Worm (Caenorhabditis elegans) whole organism, L4 larva: ENCODE data around the gene spp-21.

Experiments
- egl-27 ChIP-seq: sonication (generic microtip); optimal IDR thresholded peaks from 3 replicates; lab custom pipeline; 2017; ENCODE audit warnings: missing biosample characterization, missing genetic modification reagents, missing genetic modification characterization
- jun-1 ChIP-seq: fragments of 150-350 bp; optimal IDR thresholded peaks from 2 replicates; lab custom pipeline; 2014; ENCODE audit warnings: missing biosample characterization, missing genetic modification reagents, missing genetic modification characterization
- lin-39 ChIP-seq: fragments of 150-350 bp; optimal IDR thresholded peaks from 2 replicates; lab custom pipeline; 2014; ENCODE audit warnings: missing biosample characterization, missing genetic modification reagents, missing genetic modification characterization
- mdl-1 ChIP-seq, 2 experiments: fragments of 150-350 bp in 1 of 2; sonication (generic microtip) in 1 of 2; optimal IDR thresholded peaks; 2 replicates each; lab custom pipeline; 2014 to 2017; ENCODE audit warnings: missing biosample characterization in 2 of 2, missing genetic modification characterization in 2 of 2
- mxl-2 ChIP-seq: fragments of 200-800 bp; sonication (Bioruptor generic); conservative IDR thresholded peaks from 2 replicates; pipeline ENCODE4 v1.3.6; 2022; ENCODE audit warnings: missing genetic modification reagents, missing genetic modification characterization, missing compliant biosample characterization
- pha-4 ChIP-seq, 2 experiments: fragments of 150-350 bp in 1 of 2; fragments of 200-800 bp in 1 of 2; sonication (Bioruptor generic) in 1 of 2; IDR thresholded peaks in 1 of 2; optimal IDR thresholded peaks in 1 of 2; 2 replicates each; pipeline versions ENCODE4 v1.3.6 to Lab custom; 2014 to 2022; ENCODE audit warnings: missing genetic modification characterization in 2 of 2, missing genetic modification reagents in 2 of 2, missing biosample characterization in 1 of 2, missing compliant biosample characterization in 1 of 2
- unc-62 ChIP-seq, 3 experiments: fragments of 150-350 bp in 1 of 3; sonication (generic microtip); optimal IDR thresholded peaks in 2 of 3; peaks in 1 of 3; 1 replicate in 1 of 3; 2 replicates in 2 of 3; lab custom pipeline; 2014 to 2017; ENCODE audit warnings: missing biosample characterization in 3 of 3, missing genetic modification characterization in 3 of 3, missing genetic modification reagents in 3 of 3, missing genotype in 1 of 3
- ztf-7 ChIP-seq: fragments of 150-350 bp; optimal IDR thresholded peaks from 2 replicates; lab custom pipeline; 2014; ENCODE audit warnings: missing biosample characterization, missing genetic modification characterization

- TF ChIP-seq ztf-7: no peak
- no peak for TF ChIP-seq jun-1 (tag; lab: Kevin White, UChicago)
- TF ChIP-seq egl-27 (tag; lab: Kevin White, UChicago): no peak
- no peak for TF ChIP-seq lin-39
- TF ChIP-seq mdl-1 (tag; optimal IDR thresholded peaks at IDR 0.05; lab: Kevin White, UChicago): peak; percentile 48 to 92
- TF ChIP-seq pha-4 (GFP tag; IDR thresholded peaks at IDR 0.05; lab: Robert Waterston, UW): peak; percentile 44; the same call in 1 of the 2 replicates
- no peak for TF ChIP-seq pha-4 (tag; optimal IDR thresholded peaks at IDR 0.05; lab: Kevin White, UChicago)
- TF ChIP-seq mxl-2: no peak
- peak in 1 of 2 experiments; percentile 97 for TF ChIP-seq unc-62 (GFP tag; optimal IDR thresholded peaks at IDR 0.05 in 1 of 2; lab: Kevin White, UChicago)
- TF ChIP-seq unc-62 (tag; optimal IDR thresholded peaks at IDR 0.05; lab: Kevin White, UChicago): no peak
Observed at ce11 chrX:11467320-11467732, 22.6 kb upstream of the spp-21 start.
